Worm (Caenorhabditis elegans): Measurements from ENCODE around the gene hpo-34.

Gene hpo-34

ce11 chrX:11465215-11465614 lies 53.7 kb downstream of the hpo-34 start, which contains the start of gene lin-14 (continued):
- no peak for TF ChIP-seq hlh-12 (tag; optimal IDR thresholded peaks at IDR 0.05)
- TF ChIP-seq F33H1.4 (GFP tag; IDR thresholded peaks at IDR 0.05): no peak
- no peak for TF ChIP-seq madf-8 (GFP tag; conservative IDR thresholded peaks at IDR 0.05)
- no peak for TF ChIP-seq akir-1 (GFP tag; optimal IDR thresholded peaks at IDR 0.05)
- TF ChIP-seq egrh-3 (GFP tag; IDR thresholded peaks at IDR 0.05): no peak
- no peak for TF ChIP-seq snpc-1.3 (tag; optimal IDR thresholded peaks at IDR 0.05; ENCODE audit: insufficient read depth)
- no peak for TF ChIP-seq tbx-9 (tag; optimal IDR thresholded peaks at IDR 0.05; ENCODE audit: borderline replicate concordance)
- no peak for TF ChIP-seq ccch-3 (GFP tag; optimal IDR thresholded peaks at IDR 0.05)
- TF ChIP-seq unc-62 (GFP tag; optimal IDR thresholded peaks at IDR 0.05): no peak
- no peak for TF ChIP-seq Y53G8AR.9 (GFP tag; conservative IDR thresholded peaks at IDR 0.05)
- no peak for TF ChIP-seq F23B12.7 (tag; optimal IDR thresholded peaks at IDR 0.05; ENCODE audit: insufficient read depth)
- no peak for TF ChIP-seq snpc-3.4 (tag; optimal IDR thresholded peaks at IDR 0.05)
- no peak for TF ChIP-seq nhr-90 (tag; optimal IDR thresholded peaks at IDR 0.05)
- TF ChIP-seq dox-1 (GFP tag; IDR thresholded peaks at IDR 0.05): peak; percentile 33; the same call in 1 of the 2 replicates
- peak; percentile 52 for TF ChIP-seq somi-1 (GFP tag; optimal IDR thresholded peaks at IDR 0.05)
- TF ChIP-seq B0336.3 (GFP tag; IDR thresholded peaks at IDR 0.05): no peak
- TF ChIP-seq dpl-1 (GFP tag; optimal IDR thresholded peaks at IDR 0.05): no peak
- TF ChIP-seq lsy-27 (tag; optimal IDR thresholded peaks at IDR 0.05; ENCODE audit: borderline replicate concordance, insufficient read depth): no peak
- no peak for TF ChIP-seq zim-3 (tag; optimal IDR thresholded peaks at IDR 0.05)
- no peak for TF ChIP-seq hsf-1 (GFP tag; IDR thresholded peaks at IDR 0.05)
- TF ChIP-seq ceh-40 (GFP tag; IDR thresholded peaks at IDR 0.05): no peak
- no peak for TF ChIP-seq let-526 (GFP tag; IDR thresholded peaks at IDR 0.05)
- no peak for TF ChIP-seq lir-1 (GFP tag; conservative IDR thresholded peaks at IDR 0.05)
- TF ChIP-seq K11D2.4 (GFP tag; IDR thresholded peaks at IDR 0.05): 0 out of 2 replicates have a peak, but pooled peaks have one; percentile 24
- peak; percentile 15 for TF ChIP-seq tbp1 (GFP tag; optimal IDR thresholded peaks at IDR 0.05)
- TF ChIP-seq B0019.2 (GFP tag; conservative IDR thresholded peaks at IDR 0.05): no peak
- no peak for TF ChIP-seq nfya-2 (GFP tag; IDR thresholded peaks at IDR 0.05)
- TF ChIP-seq F49E8.2 (tag; optimal IDR thresholded peaks at IDR 0.05; ENCODE audit: insufficient read depth): no peak
- no peak for TF ChIP-seq ztf-26 (tag; optimal IDR thresholded peaks at IDR 0.05)
- no peak for TF ChIP-seq dpff-1 (tag; optimal IDR thresholded peaks at IDR 0.05)
- peak; percentile 5 for TF ChIP-seq atf-7 (tag; optimal IDR thresholded peaks at IDR 0.05)
- no peak for TF ChIP-seq sdz-38 (tag; optimal IDR thresholded peaks at IDR 0.05)
- no peak for TF ChIP-seq Y95B8A.8 (GFP tag; IDR thresholded peaks at IDR 0.05)
- peak; percentile 52 for TF ChIP-seq ZK185.1 (tag; optimal IDR thresholded peaks at IDR 0.05; ENCODE audit: poor library complexity, severe bottlenecking)
- TF ChIP-seq lin-54 (GFP tag; optimal IDR thresholded peaks at IDR 0.05): no peak
- no peak for TF ChIP-seq lag-1 (GFP tag; IDR thresholded peaks at IDR 0.05)
- TF ChIP-seq xnd-1 (tag; optimal IDR thresholded peaks at IDR 0.05): no peak
- TF ChIP-seq attf-6 (GFP tag; IDR thresholded peaks at IDR 0.05): no peak
- TF ChIP-seq gei-17 (GFP tag; optimal IDR thresholded peaks at IDR 0.05): peak; percentile 18
- no peak for TF ChIP-seq F39B2.1 (GFP tag; IDR thresholded peaks at IDR 0.05)
- TF ChIP-seq ztf-22 (GFP tag; optimal IDR thresholded peaks at IDR 0.05): no peak
- TF ChIP-seq B0261.1 (tag; optimal IDR thresholded peaks at IDR 0.05): no peak
- TF ChIP-seq mcd-1 (GFP tag; IDR thresholded peaks at IDR 0.05): peak; percentile 40; the same call in 1 of the 2 replicates
- no peak for TF ChIP-seq sptf-2 (GFP tag; optimal IDR thresholded peaks at IDR 0.05)
- no peak for TF ChIP-seq madf-6 (GFP tag; IDR thresholded peaks at IDR 0.05)
- TF ChIP-seq mes-4 (tag; optimal IDR thresholded peaks at IDR 0.05): no peak
- TF ChIP-seq tlf-1 (GFP tag; optimal IDR thresholded peaks at IDR 0.05): no peak
- TF ChIP-seq lsl-1 (GFP tag; optimal IDR thresholded peaks at IDR 0.05): no peak
- no peak for TF ChIP-seq F52B5.7 (tag; optimal IDR thresholded peaks at IDR 0.05)

Data from whole organism, young adult.